Worm (Caenorhabditis elegans): ENCODE data around the gene T05B4.10.

DNA sequence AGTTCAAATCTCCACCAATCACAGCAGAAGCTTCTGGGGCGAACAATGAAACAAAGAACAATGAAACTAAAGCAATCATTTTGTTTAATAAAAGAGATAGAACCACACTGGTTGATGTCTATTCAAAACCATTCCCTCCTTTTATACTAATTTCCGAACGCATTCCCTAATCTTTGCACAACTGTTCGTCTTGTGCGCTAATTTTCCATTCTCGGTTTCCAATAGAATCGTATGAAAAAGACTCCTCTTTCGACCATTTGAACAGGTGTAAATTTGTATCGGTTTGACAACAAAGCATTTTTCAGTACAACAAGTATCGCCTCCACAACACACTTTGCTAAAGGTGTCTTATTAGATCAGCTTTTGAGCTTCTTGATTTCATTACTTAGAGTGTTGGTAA, 4.5 kb downstream of the T05B4.10 start, which contains the start of gene T05B4.8:
- TF ChIP-seq hmg-4 (GFP tag; optimal IDR thresholded peaks at IDR 0.05) (no peak), tbx-37 (GFP tag; conservative IDR thresholded peaks at IDR 0.05) (no peak), ama-1 (optimal IDR thresholded peaks at IDR 0.05) (no peak), F13C5.2 (tag; optimal IDR thresholded peaks at IDR 0.05) (no peak), hmbx-1 (tag; optimal IDR thresholded peaks at IDR 0.05) (no peak), sea-1 (GFP tag; conservative IDR thresholded peaks at IDR 0.05) (no peak), aly-1 (tag; optimal IDR thresholded peaks at IDR 0.05) (no peak), B0310.2 (tag; optimal IDR thresholded peaks at IDR 0.05) (no peak), ceh-36 (tag; optimal IDR thresholded peaks at IDR 0.05) (no peak), hnd-1 (tag; optimal IDR thresholded peaks at IDR 0.05) (no peak), ceh-13 (GFP tag; optimal IDR thresholded peaks at IDR 0.05) (no peak), tbx-11 (GFP tag; IDR thresholded peaks at IDR 0.05) (no peak)

Data from whole organism, early embryonic.